Worm (Caenorhabditis elegans) whole organism, mixed stage, embryonic: ENCODE data around the gene his-2.

Source experiments
- ceh-83 ChIP-seq: fragments of 200-800 bp; sonication (Bioruptor generic); optimal IDR thresholded peaks from 2 replicates; lab custom pipeline; 2018; ENCODE audit warnings: mild to moderate bottlenecking, missing genetic modification characterization, missing compliant biosample characterization
- elt-1 ChIP-seq: sonication (generic microtip); optimal IDR thresholded peaks from 2 replicates; lab custom pipeline; 2017; ENCODE audit warnings: missing genetic modification characterization, mild to moderate bottlenecking, missing compliant biosample characterization, antibody characterized with exemption, moderate library complexity, borderline replicate concordance; ENCODE audit not compliant: insufficient read depth
- hlh-1 ChIP-seq: fragments of 150-350 bp; optimal IDR thresholded peaks from 2 replicates; lab custom pipeline; 2014; ENCODE audit warnings: missing biosample characterization, missing genetic modification reagents, missing genetic modification characterization
- mep-1 ChIP-seq: fragments of 150-350 bp; optimal IDR thresholded peaks from 2 replicates; lab custom pipeline; 2017; ENCODE audit warnings: missing biosample characterization, missing genetic modification reagents, missing genetic modification characterization, inconsistent platforms
- pha-4 ChIP-seq: fragments of 150-350 bp; optimal IDR thresholded peaks from 2 replicates; lab custom pipeline; 2018; ENCODE audit warnings: missing biosample characterization, missing genetic modification reagents, missing genetic modification characterization
- snpc-4 ChIP-seq: fragments of 150-350 bp; optimal IDR thresholded peaks from 2 replicates; lab custom pipeline; 2014; ENCODE audit warnings: missing biosample characterization, missing genetic modification characterization

DNA sequence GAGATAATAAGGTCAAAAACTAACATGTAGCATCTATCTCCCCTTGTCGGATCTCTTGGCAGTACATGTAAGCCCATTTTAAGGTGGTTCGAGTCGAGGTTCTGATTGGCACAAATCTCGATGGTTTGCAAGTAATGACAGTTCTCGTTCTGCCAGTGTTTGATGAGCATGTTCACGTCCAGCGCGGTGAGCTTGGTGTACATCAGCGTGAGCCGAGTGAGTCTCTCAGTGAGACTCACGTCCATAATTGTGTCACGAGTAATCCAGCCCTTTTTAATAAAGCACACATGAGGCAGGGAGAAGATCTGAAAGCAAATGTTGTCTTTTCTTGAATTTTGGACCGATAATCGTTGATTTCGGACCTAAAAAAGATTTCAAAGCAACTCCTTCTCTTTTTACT, 9.3 kb downstream of the his-2 start, which contains the start of gene T10C6.16:
- TF ChIP-seq hlh-1 (tag; lab: Kevin White, UChicago) (no peak), ceh-83 (GFP tag; lab: Kevin White, UChicago) (no peak), pha-4 (tag; lab: Kevin White, UChicago) (no peak), elt-1 (tag; lab: Kevin White, UChicago) (no peak), snpc-4 (no peak), mep-1 (tag; lab: Kevin White, UChicago) (no peak)
